Fruit fly (Drosophila melanogaster) whole organism, embryonic: Measurements from ENCODE around the gene CG13679.

Experiments
- Antp ChIP-seq: fragments of 200-800 bp; sonication (Bioruptor generic); optimal IDR thresholded peaks from 3 replicates; lab custom pipeline; 2016; ENCODE audit warnings: missing biosample characterization, missing genetic modification characterization
- CG1024 ChIP-seq: fragments of 200-800 bp; sonication (Bioruptor generic); IDR thresholded peaks from 2 replicates; pipeline ENCODE4 v1.3.6; 2022; ENCODE audit warnings: missing biosample characterization, missing genetic modification characterization
- CG12155 ChIP-seq: fragments of 200-800 bp; sonication (Bioruptor generic); optimal IDR thresholded peaks from 3 replicates; lab custom pipeline; 2016; ENCODE audit warnings: missing biosample characterization, missing genetic modification characterization
- CG12236 ChIP-seq: fragments of 200-800 bp; sonication (Bioruptor generic); optimal IDR thresholded peaks from 2 replicates; lab custom pipeline; 2016; ENCODE audit warnings: missing biosample characterization, missing genetic modification characterization
- CG12942 ChIP-seq: fragments of 200-800 bp; sonication (Bioruptor generic); optimal IDR thresholded peaks from 3 replicates; lab custom pipeline; 2016; ENCODE audit warnings: missing biosample characterization, missing genetic modification characterization
- CG13894 ChIP-seq: fragments of 200-800 bp; sonication (Bioruptor generic); optimal IDR thresholded peaks from 3 replicates; lab custom pipeline; 2018; ENCODE audit warnings: missing biosample characterization, mild to moderate bottlenecking, missing genetic modification characterization, moderate library complexity
- CG14667 ChIP-seq: fragments of 200-800 bp; sonication (Bioruptor generic); IDR thresholded peaks from 2 replicates; pipeline ENCODE4 v1.3.6; 2022; ENCODE audit warnings: missing biosample characterization, missing genetic modification characterization
- CG15011 ChIP-seq: fragments of 200-800 bp; sonication (Bioruptor generic); optimal IDR thresholded peaks from 3 replicates; lab custom pipeline; 2018; ENCODE audit warnings: missing biosample characterization, mild to moderate bottlenecking, missing genetic modification characterization
- CG17361 ChIP-seq: fragments of 200-800 bp; sonication (Bioruptor generic); IDR thresholded peaks from 3 replicates; pipeline ENCODE4 v1.3.6; 2022; ENCODE audit warnings: missing biosample characterization, missing genetic modification characterization
- CG17829 ChIP-seq: fragments of 200-800 bp; optimal IDR thresholded peaks from 2 replicates; lab custom pipeline; 2019; ENCODE audit warnings: missing biosample characterization, mild to moderate bottlenecking, missing genetic modification characterization, moderate library complexity
- CG2116 ChIP-seq: fragments of 200-800 bp; sonication (Bioruptor generic); optimal IDR thresholded peaks from 3 replicates; lab custom pipeline; 2018; ENCODE audit warnings: missing biosample characterization, mild to moderate bottlenecking, missing genetic modification characterization
- CG2875 ChIP-seq: fragments of 200-800 bp; sonication (Bioruptor generic); optimal IDR thresholded peaks from 2 replicates; lab custom pipeline; 2017; ENCODE audit warnings: missing biosample characterization, mild to moderate bottlenecking, missing genetic modification characterization, missing genetic modification reagents
- CG31224 ChIP-seq: fragments of 200-800 bp; sonication (Bioruptor generic); IDR thresholded peaks from 2 replicates; pipeline ENCODE4 v1.3.6; 2022; ENCODE audit warnings: missing biosample characterization, missing genetic modification characterization
- CG31441 ChIP-seq: fragments of 200-800 bp; sonication (Bioruptor generic); IDR thresholded peaks from 2 replicates; pipeline ENCODE4 v1.3.6; 2022; ENCODE audit warnings: missing biosample characterization, missing genetic modification characterization
- CG32767 ChIP-seq: fragments of 200-800 bp; sonication (Bioruptor generic); IDR thresholded peaks from 2 replicates; pipeline ENCODE4 v1.3.6; 2022; ENCODE audit warnings: missing biosample characterization, missing genetic modification characterization
- CG3838 ChIP-seq: fragments of 200-800 bp; sonication (Bioruptor generic); optimal IDR thresholded peaks from 3 replicates; lab custom pipeline; 2016; ENCODE audit warnings: missing biosample characterization, missing genetic modification characterization
- CG4730 ChIP-seq: fragments of 200-800 bp; sonication (Bioruptor generic); IDR thresholded peaks from 2 replicates; pipeline ENCODE4 v1.3.6; 2022; ENCODE audit warnings: missing biosample characterization, missing genetic modification characterization
- CG4820 ChIP-seq: fragments of 200-800 bp; sonication (Bioruptor generic); optimal IDR thresholded peaks from 3 replicates; lab custom pipeline; 2016; ENCODE audit warnings: missing biosample characterization, missing genetic modification characterization
- CG8281 ChIP-seq: fragments of 200-800 bp; sonication (Bioruptor generic); optimal IDR thresholded peaks from 2 replicates; lab custom pipeline; 2018; ENCODE audit warnings: missing biosample characterization, mild to moderate bottlenecking, missing genetic modification characterization, moderate library complexity
- Hr78 ChIP-seq, 2 experiments: fragments of 200-800 bp in 1 of 2; fragments of >200 bp in 1 of 2; sonication (Bioruptor generic) in 1 of 2; optimal IDR thresholded peaks; 2 replicates each; lab custom pipeline; 2017 to 2019; ENCODE audit warnings: missing biosample characterization in 2 of 2, missing genetic modification characterization in 2 of 2, mild to moderate bottlenecking in 1 of 2, moderate library complexity in 1 of 2
- MESR4 ChIP-seq: fragments of 200-800 bp; sonication (Bioruptor generic); optimal IDR thresholded peaks from 2 replicates; lab custom pipeline; 2018; ENCODE audit warnings: missing biosample characterization, mild to moderate bottlenecking, missing genetic modification characterization, moderate library complexity
- NK7.1 ChIP-seq: fragments of 200-800 bp; sonication (Bioruptor generic); optimal IDR thresholded peaks from 3 replicates; lab custom pipeline; 2016; ENCODE audit warnings: missing biosample characterization, missing genetic modification characterization
- Oaz ChIP-seq: fragments of 200-800 bp; sonication (Bioruptor generic); IDR thresholded peaks from 2 replicates; pipeline ENCODE4 v1.3.6; 2022; ENCODE audit warnings: missing biosample characterization, missing genetic modification characterization
- Rfx ChIP-seq: fragments of 200-800 bp; sonication (Bioruptor generic); IDR thresholded peaks from 2 replicates; pipeline ENCODE4 v1.3.6; 2022; ENCODE audit warnings: missing biosample characterization, missing genetic modification characterization
- Sry-β ChIP-seq: fragments of 200-800 bp; sonication (Bioruptor generic); optimal IDR thresholded peaks from 2 replicates; lab custom pipeline; 2018; ENCODE audit warnings: missing biosample characterization, mild to moderate bottlenecking, missing genetic modification characterization, moderate library complexity
- Usf ChIP-seq: fragments of 200-800 bp; sonication (Bioruptor generic); optimal IDR thresholded peaks from 2 replicates; lab custom pipeline; 2017; ENCODE audit warnings: missing genotype, missing biosample characterization, missing genetic modification characterization
- chn ChIP-seq: fragments of 200-800 bp; sonication (Bioruptor generic); optimal IDR thresholded peaks from 2 replicates; lab custom pipeline; 2016; ENCODE audit warnings: missing biosample characterization, missing genetic modification characterization
- dm ChIP-seq: fragments of 200-800 bp; sonication (Bioruptor generic); optimal IDR thresholded peaks from 3 replicates; lab custom pipeline; 2016; ENCODE audit warnings: missing biosample characterization, missing genetic modification characterization
- fd96Cb ChIP-seq: fragments of 200-800 bp; sonication (Bioruptor generic); optimal IDR thresholded peaks from 2 replicates; lab custom pipeline; 2018; ENCODE audit warnings: missing biosample characterization, mild to moderate bottlenecking, missing genetic modification characterization, moderate library complexity
- gem ChIP-seq: fragments of 200-800 bp; sonication (Bioruptor generic); optimal IDR thresholded peaks from 2 replicates; lab custom pipeline; 2019; ENCODE audit warnings: missing biosample characterization, mild to moderate bottlenecking, missing genetic modification characterization, moderate library complexity
- gro ChIP-seq: fragments of 200-800 bp; sonication (Bioruptor generic); optimal IDR thresholded peaks from 2 replicates; lab custom pipeline; 2016; ENCODE audit warnings: missing biosample characterization, missing genetic modification characterization
- h ChIP-seq: fragments of >200 bp; optimal IDR thresholded peaks from 2 replicates; lab custom pipeline; 2017
- hkb ChIP-seq, 2 experiments: fragments of 200-800 bp in 1 of 2; fragments of >200 bp in 1 of 2; sonication (Bioruptor generic) in 1 of 2; IDR thresholded peaks in 1 of 2; optimal IDR thresholded peaks in 1 of 2; 2 replicates each; pipeline versions ENCODE4 v1.3.6 to Lab custom; 2017 to 2022; ENCODE audit warnings: missing biosample characterization in 1 of 2, missing genetic modification characterization in 1 of 2
- pb ChIP-seq: fragments of 200-800 bp; sonication (Bioruptor generic); optimal IDR thresholded peaks from 3 replicates; lab custom pipeline; 2016; ENCODE audit warnings: missing biosample characterization, missing genetic modification characterization
- pita ChIP-seq: fragments of 200-800 bp; sonication (Bioruptor generic); optimal IDR thresholded peaks from 2 replicates; lab custom pipeline; 2017; ENCODE audit warnings: missing biosample characterization, mild to moderate bottlenecking, missing genetic modification characterization
- ro ChIP-seq: fragments of 200-800 bp; sonication (Bioruptor generic); IDR thresholded peaks from 2 replicates; pipeline ENCODE4 v1.3.6; 2022; ENCODE audit warnings: missing biosample characterization, missing genetic modification characterization
- schlank ChIP-seq: fragments of 200-800 bp; sonication (Bioruptor generic); optimal IDR thresholded peaks from 2 replicates; lab custom pipeline; 2018; ENCODE audit warnings: missing biosample characterization, mild to moderate bottlenecking, missing genetic modification characterization
- scrt ChIP-seq: fragments of 200-800 bp; sonication (Bioruptor generic); optimal IDR thresholded peaks from 2 replicates; lab custom pipeline; 2018; ENCODE audit warnings: missing biosample characterization, mild to moderate bottlenecking, missing genetic modification characterization, moderate library complexity
- trem ChIP-seq: fragments of 200-800 bp; optimal IDR thresholded peaks from 3 replicates; lab custom pipeline; 2019; ENCODE audit warnings: missing biosample characterization, mild to moderate bottlenecking, missing genetic modification characterization, moderate library complexity
- tx ChIP-seq: fragments of 200-800 bp; sonication (Bioruptor generic); optimal IDR thresholded peaks from 2 replicates; lab custom pipeline; 2016; ENCODE audit warnings: missing biosample characterization, missing genetic modification characterization
- zf30C ChIP-seq: fragments of 200-800 bp; sonication (Bioruptor generic); optimal IDR thresholded peaks from 3 replicates; lab custom pipeline; 2018; ENCODE audit warnings: missing biosample characterization, mild to moderate bottlenecking, missing genetic modification characterization

CG13679 gene

dm6 chr3L:8185263-8186227, 17.0 kb upstream of the CG13679 start (continued):
- TF ChIP-seq CG2875 (GFP tag; lab: Kevin White, UChicago) (no peak), hkb (optimal IDR thresholded peaks at IDR 0.05; lab: Kevin White, UChicago) (no peak), hkb (GFP tag; IDR thresholded peaks at IDR 0.05; lab: Robert Waterston, UW) (peak; percentile 63), Hr78 (GFP tag; optimal IDR thresholded peaks at IDR 0.05; lab: Kevin White, UChicago) (peak in 1 of 2 experiments; percentile 60), MESR4 (GFP tag; lab: Kevin White, UChicago) (no peak), scrt (GFP tag; lab: Kevin White, UChicago) (peak; percentile 19), Rfx (GFP tag; lab: Robert Waterston, UW) (0 out of 2 replicates have a peak, but pooled peaks have one; percentile 37), gro (GFP tag; lab: Kevin White, UChicago) (peak; percentile 70), CG15011 (no peak), CG1024 (GFP tag; lab: Robert Waterston, UW) (no peak), CG3838 (GFP tag; lab: Kevin White, UChicago) (no peak), dm (GFP tag; lab: Kevin White, UChicago) (no peak), NK7.1 (GFP tag; lab: Kevin White, UChicago) (no peak), trem (tag; lab: Kevin White, UChicago) (no peak), CG4730 (GFP tag; lab: Robert Waterston, UW) (peak; percentile 42; the same call in 1 of the 2 replicates), zf30C (no peak), Usf (GFP tag; lab: Kevin White, UChicago) (no peak), Antp (GFP tag; lab: Kevin White, UChicago) (peak; percentile 50), CG12155 (GFP tag; lab: Kevin White, UChicago) (peak; percentile 47), gem (tag; lab: Kevin White, UChicago) (peak; percentile 62), CG32767 (GFP tag; lab: Robert Waterston, UW) (no peak), CG17829 (tag; lab: Kevin White, UChicago) (peak; percentile 32), CG14667 (GFP tag; lab: Robert Waterston, UW) (peak; percentile 42; the same call in 1 of the 2 replicates), h (lab: Kevin White, UChicago) (no peak), pb (peak; percentile 31), CG12236 (no peak), CG2116 (no peak), Oaz (GFP tag; lab: Robert Waterston, UW) (0 out of 2 replicates have a peak, but pooled peaks have one; percentile 30), CG31441 (GFP tag; lab: Robert Waterston, UW) (peak; percentile 51), chn (GFP tag; lab: Kevin White, UChicago) (peak; percentile 26), CG8281 (tag; lab: Kevin White, UChicago) (no peak), CG4820 (GFP tag; lab: Kevin White, UChicago) (peak; percentile 33), ro (GFP tag; lab: Robert Waterston, UW) (no peak), fd96Cb (tag; lab: Kevin White, UChicago) (peak; percentile 7), schlank (no peak), pita (no peak), Sry-β (GFP tag; lab: Kevin White, UChicago) (no peak), CG17361 (GFP tag; lab: Robert Waterston, UW) (0 out of 3 replicates have a peak, but pooled peaks have one; percentile 45), tx (GFP tag; lab: Kevin White, UChicago) (peak; percentile 13), CG31224 (GFP tag; lab: Robert Waterston, UW) (0 out of 2 replicates have a peak, but pooled peaks have one; percentile 16), CG13894 (no peak), CG12942 (GFP tag; lab: Kevin White, UChicago) (peak; percentile 26)
